Fruit fly (Drosophila melanogaster) whole organism, embryonic: ENCODE data around the gene CG34148.

ENCODE experiments used
- Bteb2 ChIP-seq: fragments of 200-800 bp; sonication (Bioruptor generic); optimal IDR thresholded peaks from 2 replicates; lab custom pipeline; 2016; ENCODE audit warnings: missing biosample characterization, missing genetic modification characterization
- C15 ChIP-seq: fragments of 200-800 bp; sonication (Bioruptor generic); IDR thresholded peaks from 3 replicates; pipeline ENCODE4 v1.3.6; 2022; ENCODE audit warnings: missing biosample characterization, missing genetic modification characterization
- CG1024 ChIP-seq: fragments of 200-800 bp; sonication (Bioruptor generic); IDR thresholded peaks from 2 replicates; pipeline ENCODE4 v1.3.6; 2022; ENCODE audit warnings: missing biosample characterization, missing genetic modification characterization
- CG11504 ChIP-seq: fragments of 200-800 bp; sonication (Bioruptor generic); optimal IDR thresholded peaks from 3 replicates; lab custom pipeline; 2019; ENCODE audit warnings: missing biosample characterization, mild to moderate bottlenecking, missing genetic modification characterization, moderate library complexity
- CG12391 ChIP-seq: fragments of 200-800 bp; sonication (Bioruptor generic); optimal IDR thresholded peaks from 3 replicates; lab custom pipeline; 2018; ENCODE audit warnings: missing biosample characterization, mild to moderate bottlenecking, missing genetic modification characterization, moderate library complexity
- CG13424 ChIP-seq: fragments of 200-800 bp; sonication (Bioruptor generic); optimal IDR thresholded peaks from 2 replicates; lab custom pipeline; 2019; ENCODE audit warnings: missing biosample characterization, mild to moderate bottlenecking, missing genetic modification characterization, moderate library complexity
- CG13624 ChIP-seq: fragments of 200-800 bp; sonication (Bioruptor generic); optimal IDR thresholded peaks from 2 replicates; lab custom pipeline; 2016; ENCODE audit warnings: missing biosample characterization, missing genetic modification characterization
- CG15269 ChIP-seq: fragments of 200-800 bp; sonication (Bioruptor generic); optimal IDR thresholded peaks from 2 replicates; lab custom pipeline; 2018; ENCODE audit warnings: missing biosample characterization, mild to moderate bottlenecking, missing genetic modification characterization, moderate library complexity
- CG16779 ChIP-seq: fragments of 200-800 bp; sonication (Bioruptor generic); IDR thresholded peaks from 2 replicates; pipeline ENCODE4 v1.3.6; 2022; ENCODE audit warnings: missing biosample characterization, missing genetic modification characterization
- CG17361 ChIP-seq: fragments of 200-800 bp; sonication (Bioruptor generic); IDR thresholded peaks from 3 replicates; pipeline ENCODE4 v1.3.6; 2022; ENCODE audit warnings: missing biosample characterization, missing genetic modification characterization
- CG17568 ChIP-seq: fragments of 200-800 bp; sonication (Bioruptor generic); optimal IDR thresholded peaks from 2 replicates; lab custom pipeline; 2018; ENCODE audit warnings: missing biosample characterization, mild to moderate bottlenecking, missing genetic modification characterization, moderate library complexity
- CG18262 ChIP-seq: fragments of 200-800 bp; optimal IDR thresholded peaks from 3 replicates; lab custom pipeline; 2019; ENCODE audit warnings: missing biosample characterization, mild to moderate bottlenecking, missing genetic modification characterization, moderate library complexity
- CG18619 ChIP-seq: fragments of 200-800 bp; sonication (Bioruptor generic); optimal IDR thresholded peaks from 3 replicates; lab custom pipeline; 2017; ENCODE audit warnings: missing biosample characterization, mild to moderate bottlenecking, missing genetic modification characterization
- CG2120 ChIP-seq: fragments of 200-800 bp; sonication (Bioruptor generic); optimal IDR thresholded peaks from 3 replicates; lab custom pipeline; 2016; ENCODE audit warnings: missing biosample characterization, missing genetic modification characterization
- CG2202 ChIP-seq: fragments of 200-800 bp; sonication (Bioruptor generic); optimal IDR thresholded peaks from 2 replicates; lab custom pipeline; 2018; ENCODE audit warnings: missing biosample characterization, mild to moderate bottlenecking, missing genetic modification characterization
- CG31365 ChIP-seq: fragments of 200-800 bp; sonication (Bioruptor generic); optimal IDR thresholded peaks from 2 replicates; lab custom pipeline; 2018; ENCODE audit warnings: missing biosample characterization, mild to moderate bottlenecking, missing genetic modification characterization
- CG33557 ChIP-seq: fragments of 200-800 bp; sonication (Bioruptor generic); optimal IDR thresholded peaks from 2 replicates; lab custom pipeline; 2019; ENCODE audit warnings: missing biosample characterization, mild to moderate bottlenecking, missing genetic modification characterization, moderate library complexity
- CG4730 ChIP-seq: fragments of 200-800 bp; sonication (Bioruptor generic); IDR thresholded peaks from 2 replicates; pipeline ENCODE4 v1.3.6; 2022; ENCODE audit warnings: missing biosample characterization, missing genetic modification characterization
- CG7372 ChIP-seq: fragments of 200-800 bp; sonication (Bioruptor generic); IDR thresholded peaks from 2 replicates; pipeline ENCODE4 v1.3.6; 2022; ENCODE audit warnings: missing biosample characterization, missing genetic modification characterization
- CG7839 ChIP-seq: fragments of 200-800 bp; sonication (Bioruptor generic); optimal IDR thresholded peaks from 3 replicates; lab custom pipeline; 2018; ENCODE audit warnings: missing biosample characterization, mild to moderate bottlenecking, missing genetic modification characterization, moderate library complexity
- CG8290 ChIP-seq, 3 experiments: fragments of 200-800 bp; sonication (Bioruptor generic); optimal IDR thresholded peaks; 2 replicates each; lab custom pipeline; 2016 to 2019; ENCODE audit warnings: missing biosample characterization in 3 of 3, missing genetic modification characterization in 3 of 3, mild to moderate bottlenecking in 2 of 3, moderate library complexity in 1 of 3
- CG8944 ChIP-seq: fragments of 200-800 bp; sonication (Bioruptor generic); optimal IDR thresholded peaks from 3 replicates; lab custom pipeline; 2016; ENCODE audit warnings: missing biosample characterization, missing genetic modification characterization
- D19A ChIP-seq: fragments of 200-800 bp; optimal IDR thresholded peaks from 3 replicates; lab custom pipeline; 2019; ENCODE audit warnings: missing biosample characterization, mild to moderate bottlenecking, missing genetic modification characterization, moderate library complexity
- Dip3 ChIP-seq: fragments of 200-800 bp; sonication (Bioruptor generic); optimal IDR thresholded peaks from 3 replicates; lab custom pipeline; 2016; ENCODE audit warnings: missing biosample characterization, missing genetic modification characterization
- Ets65A ChIP-seq: fragments of 200-800 bp; sonication (Bioruptor generic); peaks from one replicate; lab custom pipeline; 2016; ENCODE audit warnings: missing biosample characterization, missing genetic modification characterization
- HLH3B ChIP-seq: fragments of 200-800 bp; sonication (Bioruptor generic); IDR thresholded peaks from 2 replicates; pipeline ENCODE4 v1.3.6; 2022; ENCODE audit warnings: missing biosample characterization, missing genetic modification characterization
- MBD-R2 ChIP-seq: fragments of 200-800 bp; sonication (Bioruptor generic); IDR thresholded peaks from 2 replicates; pipeline ENCODE4 v1.3.6; 2022; ENCODE audit warnings: missing biosample characterization, missing genetic modification characterization
- NFAT ChIP-seq: fragments of 200-800 bp; sonication (Bioruptor generic); IDR thresholded peaks from 2 replicates; pipeline ENCODE4 v1.3.6; 2022; ENCODE audit warnings: missing biosample characterization, missing genetic modification characterization
- Nf-YA ChIP-seq: fragments of 200-800 bp; sonication (Bioruptor generic); IDR thresholded peaks from 2 replicates; pipeline ENCODE4 v1.3.6; 2022; ENCODE audit warnings: missing biosample characterization, missing genetic modification characterization
- Pdp1 ChIP-seq, 2 experiments: fragments of 200-800 bp; sonication (Bioruptor generic); optimal IDR thresholded peaks; 3 replicates each; lab custom pipeline; 2016; ENCODE audit warnings: missing biosample characterization in 2 of 2, missing genetic modification characterization in 2 of 2, mild to moderate bottlenecking in 1 of 2, moderate library complexity in 1 of 2
- Rfx ChIP-seq: fragments of 200-800 bp; sonication (Bioruptor generic); IDR thresholded peaks from 2 replicates; pipeline ENCODE4 v1.3.6; 2022; ENCODE audit warnings: missing biosample characterization, missing genetic modification characterization
- Sox102F ChIP-seq: fragments of 200-800 bp; sonication (Bioruptor generic); optimal IDR thresholded peaks from 2 replicates; lab custom pipeline; 2018; ENCODE audit warnings: missing biosample characterization, mild to moderate bottlenecking, missing genetic modification characterization, moderate library complexity
- Ssrp ChIP-seq: fragments of 200-800 bp; sonication (Bioruptor generic); optimal IDR thresholded peaks from 2 replicates; lab custom pipeline; 2018; ENCODE audit warnings: missing biosample characterization, mild to moderate bottlenecking, missing genetic modification characterization, moderate library complexity
- Xrp1 ChIP-seq: fragments of 200-800 bp; sonication (Bioruptor generic); IDR thresholded peaks from 2 replicates; pipeline ENCODE4 v1.3.6; 2022; ENCODE audit warnings: missing biosample characterization, missing genetic modification characterization
- bbx ChIP-seq: fragments of 200-800 bp; sonication (Bioruptor generic); IDR thresholded peaks from 2 replicates; pipeline ENCODE4 v1.3.6; 2022; ENCODE audit warnings: missing biosample characterization, missing genetic modification characterization; ENCODE audit not compliant: partially characterized antibody
- btn ChIP-seq: fragments of 200-800 bp; sonication (Bioruptor generic); optimal IDR thresholded peaks from 2 replicates; lab custom pipeline; 2016; ENCODE audit warnings: missing biosample characterization, missing genetic modification characterization
- dmrt99B ChIP-seq: fragments of 200-800 bp; sonication (Bioruptor generic); optimal IDR thresholded peaks from 2 replicates; lab custom pipeline; 2018; ENCODE audit warnings: missing biosample characterization, mild to moderate bottlenecking, missing genetic modification characterization, moderate library complexity
- fd64A ChIP-seq: fragments of 200-800 bp; sonication (Bioruptor generic); optimal IDR thresholded peaks from 3 replicates; lab custom pipeline; 2018; ENCODE audit warnings: missing biosample characterization, mild to moderate bottlenecking, missing genetic modification characterization
- gem ChIP-seq: fragments of 200-800 bp; sonication (Bioruptor generic); optimal IDR thresholded peaks from 2 replicates; lab custom pipeline; 2019; ENCODE audit warnings: missing biosample characterization, mild to moderate bottlenecking, missing genetic modification characterization, moderate library complexity
- grau ChIP-seq: fragments of 200-800 bp; optimal IDR thresholded peaks from 3 replicates; lab custom pipeline; 2019; ENCODE audit warnings: missing biosample characterization, mild to moderate bottlenecking, missing genetic modification characterization, moderate library complexity
- hb ChIP-seq: fragments of 200-800 bp; sonication (Bioruptor generic); IDR thresholded peaks from 3 replicates; pipeline ENCODE4 v1.3.6; 2022; ENCODE audit warnings: missing biosample characterization, missing genetic modification characterization; ENCODE audit not compliant: partially characterized antibody
- prd ChIP-seq, 3 experiments: fragments of >200 bp in 2 of 3; fragments of 200-800 bp in 1 of 3; sonication (Bioruptor generic) in 1 of 3; optimal IDR thresholded peaks in 2 of 3; IDR thresholded peaks in 1 of 3; 2 replicates in 2 of 3; 3 replicates in 1 of 3; pipeline versions ENCODE4 v1.3.6 to Lab custom; 2017 to 2022; ENCODE audit warnings: missing biosample characterization in 1 of 3, missing genetic modification characterization in 1 of 3
- rib ChIP-seq: fragments of 200-800 bp; sonication (Bioruptor generic); IDR thresholded peaks from 2 replicates; pipeline ENCODE4 v1.3.6; 2022; ENCODE audit warnings: missing biosample characterization, missing genetic modification characterization
- row ChIP-seq: fragments of 200-800 bp; sonication (Bioruptor generic); IDR thresholded peaks from 3 replicates; pipeline ENCODE4 v1.3.6; 2022; ENCODE audit warnings: missing biosample characterization, missing genetic modification characterization
- sens-2 ChIP-seq: fragments of 200-800 bp; sonication (Bioruptor generic); IDR thresholded peaks from 2 replicates; pipeline ENCODE4 v1.3.6; 2022; ENCODE audit warnings: missing biosample characterization, missing genetic modification characterization
- sr ChIP-seq: fragments of 200-800 bp; sonication (Bioruptor generic); IDR thresholded peaks from 3 replicates; pipeline ENCODE4 v1.3.6; 2022; ENCODE audit warnings: missing biosample characterization, missing genetic modification characterization
- sug ChIP-seq: fragments of 200-800 bp; optimal IDR thresholded peaks from 2 replicates; lab custom pipeline; 2019; ENCODE audit warnings: missing biosample characterization, mild to moderate bottlenecking, missing genetic modification characterization, moderate library complexity
- tup ChIP-seq: fragments of 200-800 bp; sonication (Bioruptor generic); optimal IDR thresholded peaks from 2 replicates; lab custom pipeline; 2016; ENCODE audit warnings: missing biosample characterization, mild to moderate bottlenecking, missing genetic modification characterization, moderate library complexity
- zfh1 ChIP-seq: fragments of 200-800 bp; sonication (Bioruptor generic); IDR thresholded peaks from 3 replicates; pipeline ENCODE4 v1.3.6; 2022; ENCODE audit warnings: missing biosample characterization, missing genetic modification characterization

Gene CG34148

DNA sequence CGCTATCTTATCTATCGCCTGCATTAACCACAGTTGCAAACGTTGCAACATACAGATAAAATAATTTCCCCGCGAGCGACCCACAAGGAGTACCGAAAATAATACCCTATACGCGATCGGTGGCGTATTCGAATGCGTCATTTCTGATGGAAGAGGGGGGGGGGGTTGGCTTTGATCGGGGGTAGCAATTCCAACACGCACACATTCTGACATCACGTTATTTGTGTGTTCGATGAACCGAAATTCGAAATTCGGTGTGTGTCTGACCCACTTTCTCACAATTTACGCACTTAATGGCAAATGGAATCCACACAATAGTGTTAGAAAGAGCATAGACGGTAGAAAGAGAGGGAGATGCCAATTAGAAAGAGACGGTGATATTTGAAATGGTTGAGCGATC is 41.9 kb downstream of the CG34148 start (continued):
- TF ChIP-seq rib (GFP tag; lab: Robert Waterston, UW) (peak; percentile 64; the same call in 1 of the 2 replicates), CG8290 (GFP tag; optimal IDR thresholded peaks at IDR 0.05; lab: Kevin White, UChicago) (no peak), CG8290 (tag; optimal IDR thresholded peaks at IDR 0.05; lab: Kevin White, UChicago) (peak in 1 of 2 experiments; percentile 65), sr (GFP tag; lab: Robert Waterston, UW) (peak; percentile 32; the same call in 1 of the 3 replicates), CG15269 (tag; lab: Kevin White, UChicago) (no peak), MBD-R2 (GFP tag; lab: Robert Waterston, UW) (no peak), CG33557 (GFP tag; lab: Kevin White, UChicago) (no peak), CG2202 (no peak), Ets65A (no peak), sug (tag; lab: Kevin White, UChicago) (peak; percentile 10)

- TF ChIP-seq zfh1 (GFP tag; lab: Robert Waterston, UW) (0 out of 3 replicates have a peak, but pooled peaks have one; percentile 15), bbx (GFP tag; lab: Robert Waterston, UW) (no peak), Rfx (GFP tag; lab: Robert Waterston, UW) (peak; percentile 29; the same call in 1 of the 2 replicates), C15 (no peak), hb (GFP tag; lab: Robert Waterston, UW) (no peak), grau (tag; lab: Kevin White, UChicago) (peak; percentile 14), CG17361 (GFP tag; lab: Robert Waterston, UW) (0 out of 3 replicates have a peak, but pooled peaks have one; percentile 19), CG31365 (tag; lab: Kevin White, UChicago) (no peak), D19A (tag; lab: Kevin White, UChicago) (peak; percentile 83), CG18619 (GFP tag; lab: Kevin White, UChicago) (peak; percentile 6), CG16779 (GFP tag; lab: Robert Waterston, UW) (no peak), CG8944 (GFP tag; lab: Kevin White, UChicago) (no peak), Xrp1 (GFP tag; lab: Robert Waterston, UW) (no peak), CG8290 (GFP tag; optimal IDR thresholded peaks at IDR 0.05; lab: Kevin White, UChicago) (no peak), CG8290 (tag; optimal IDR thresholded peaks at IDR 0.05; lab: Kevin White, UChicago) (peak in 1 of 2 experiments; percentile 25), CG4730 (GFP tag; lab: Robert Waterston, UW) (no peak), CG1024 (GFP tag; lab: Robert Waterston, UW) (no peak), CG2120 (GFP tag; lab: Kevin White, UChicago) (peak; percentile 15), fd64A (GFP tag; lab: Kevin White, UChicago) (no peak), CG11504 (peak; percentile 14), CG7839 (tag; lab: Kevin White, UChicago) (peak; percentile 2), Nf-YA (no peak), tup (GFP tag; lab: Kevin White, UChicago) (no peak), CG17568 (no peak), CG13424 (no peak), Bteb2 (GFP tag; lab: Kevin White, UChicago) (no peak), CG13624 (GFP tag; lab: Kevin White, UChicago) (no peak), Dip3 (GFP tag; lab: Kevin White, UChicago) (no peak), CG18262 (tag; lab: Kevin White, UChicago) (peak; percentile 1), CG12391 (tag; lab: Kevin White, UChicago) (peak; percentile 6), HLH3B (GFP tag; lab: Robert Waterston, UW) (no peak), btn (GFP tag; lab: Kevin White, UChicago) (no peak), CG7372 (no peak), Ssrp (tag; lab: Kevin White, UChicago) (no peak), Pdp1 (GFP tag; optimal IDR thresholded peaks at IDR 0.05; lab: Kevin White, UChicago) (peak in 1 of 2 experiments; percentile 75), sens-2 (GFP tag; lab: Robert Waterston, UW) (no peak), prd (optimal IDR thresholded peaks at IDR 0.05; lab: Kevin White, UChicago) (no peak), prd (GFP tag; IDR thresholded peaks at IDR 0.05; lab: Robert Waterston, UW) (no peak), dmrt99B (tag; lab: Kevin White, UChicago) (peak; percentile 20), row (GFP tag; lab: Robert Waterston, UW) (0 out of 3 replicates have a peak, but pooled peaks have one; percentile 26), NFAT (GFP tag; lab: Robert Waterston, UW) (peak; percentile 24; the same call in 1 of the 2 replicates), gem (tag; lab: Kevin White, UChicago) (peak; percentile 28), Sox102F (peak; percentile 16)
Observed at dm6 chr3R:21836201-21836504, 42.3 kb downstream of the CG34148 start.
